Fruit fly (Drosophila melanogaster) whole organism, embryonic: ENCODE results near the gene Cp190.

Experiments
- B-H1 ChIP-seq: fragments of 200-800 bp; sonication (Bioruptor generic); IDR thresholded peaks from 3 replicates; pipeline ENCODE4 v1.3.6; 2022; ENCODE audit warnings: missing biosample characterization, missing genetic modification characterization
- Bteb2 ChIP-seq: fragments of 200-800 bp; sonication (Bioruptor generic); optimal IDR thresholded peaks from 2 replicates; lab custom pipeline; 2016; ENCODE audit warnings: missing biosample characterization, missing genetic modification characterization
- CG1024 ChIP-seq: fragments of 200-800 bp; sonication (Bioruptor generic); IDR thresholded peaks from 2 replicates; pipeline ENCODE4 v1.3.6; 2022; ENCODE audit warnings: missing biosample characterization, missing genetic modification characterization
- CG11085 ChIP-seq: fragments of 200-800 bp; sonication (Bioruptor generic); IDR thresholded peaks from 2 replicates; pipeline ENCODE4 v1.3.6; 2022; ENCODE audit warnings: missing biosample characterization, missing genetic modification characterization
- CG12659 ChIP-seq: fragments of 200-800 bp; sonication (Bioruptor generic); optimal IDR thresholded peaks from 3 replicates; lab custom pipeline; 2017; ENCODE audit warnings: mild to moderate bottlenecking, missing biosample characterization, missing genetic modification reagents, missing genetic modification characterization
- CG12942 ChIP-seq: fragments of 200-800 bp; sonication (Bioruptor generic); optimal IDR thresholded peaks from 3 replicates; lab custom pipeline; 2016; ENCODE audit warnings: missing biosample characterization, missing genetic modification characterization
- CG13424 ChIP-seq: fragments of 200-800 bp; sonication (Bioruptor generic); optimal IDR thresholded peaks from 2 replicates; lab custom pipeline; 2019; ENCODE audit warnings: missing biosample characterization, mild to moderate bottlenecking, missing genetic modification characterization, moderate library complexity
- CG14014 ChIP-seq: fragments of 200-800 bp; sonication (Bioruptor generic); IDR thresholded peaks from 2 replicates; pipeline ENCODE4 v1.3.6; 2022; ENCODE audit warnings: missing biosample characterization, missing genetic modification characterization
- CG17612 ChIP-seq: fragments of 200-800 bp; sonication (Bioruptor generic); IDR thresholded peaks from 2 replicates; pipeline ENCODE4 v1.3.6; 2022; ENCODE audit warnings: missing biosample characterization, missing genetic modification characterization
- CG1792 ChIP-seq: fragments of 200-800 bp; sonication (Bioruptor generic); optimal IDR thresholded peaks from 2 replicates; lab custom pipeline; 2016; ENCODE audit warnings: missing biosample characterization, missing genetic modification characterization
- CG18599 ChIP-seq: fragments of 200-800 bp; sonication (Bioruptor generic); optimal IDR thresholded peaks from 3 replicates; lab custom pipeline; 2017; ENCODE audit warnings: missing biosample characterization, missing genetic modification characterization, mild to moderate bottlenecking, moderate library complexity, missing genetic modification reagents
- CG18619 ChIP-seq: fragments of 200-800 bp; sonication (Bioruptor generic); optimal IDR thresholded peaks from 3 replicates; lab custom pipeline; 2017; ENCODE audit warnings: missing biosample characterization, mild to moderate bottlenecking, missing genetic modification characterization
- CG3281 ChIP-seq: fragments of 200-800 bp; sonication (Bioruptor generic); optimal IDR thresholded peaks from 3 replicates; lab custom pipeline; 2017; ENCODE audit warnings: missing biosample characterization, mild to moderate bottlenecking, missing genetic modification characterization
- CG4424 ChIP-seq: fragments of 200-800 bp; sonication (Bioruptor generic); optimal IDR thresholded peaks from 3 replicates; lab custom pipeline; 2016; ENCODE audit warnings: missing biosample characterization, missing genetic modification characterization
- CG4617 ChIP-seq: fragments of 200-800 bp; sonication (Bioruptor generic); optimal IDR thresholded peaks from 3 replicates; lab custom pipeline; 2016; ENCODE audit warnings: missing biosample characterization, missing genetic modification characterization, borderline replicate concordance
- CG4854 ChIP-seq: fragments of 200-800 bp; sonication (Bioruptor generic); optimal IDR thresholded peaks from 2 replicates; lab custom pipeline; 2016; ENCODE audit warnings: missing biosample characterization, missing genetic modification characterization, inconsistent platforms
- CG6683 ChIP-seq: fragments of 200-800 bp; sonication (Bioruptor generic); optimal IDR thresholded peaks from 2 replicates; lab custom pipeline; 2017; ENCODE audit warnings: missing biosample characterization, mild to moderate bottlenecking, missing genetic modification characterization, missing genetic modification reagents
- CG6854 ChIP-seq: fragments of 200-800 bp; sonication (Bioruptor generic); optimal IDR thresholded peaks from 3 replicates; lab custom pipeline; 2017; ENCODE audit warnings: missing biosample characterization, mild to moderate bottlenecking, missing genetic modification characterization
- CG8478 ChIP-seq: fragments of >200 bp; optimal IDR thresholded peaks from 2 replicates; lab custom pipeline; 2018
- CG9609 ChIP-seq: fragments of 200-800 bp; sonication (Bioruptor generic); optimal IDR thresholded peaks from 3 replicates; lab custom pipeline; 2016; ENCODE audit warnings: missing biosample characterization, missing genetic modification characterization
- CHES-1-like ChIP-seq: fragments of 200-800 bp; sonication (Bioruptor generic); optimal IDR thresholded peaks from 2 replicates; lab custom pipeline; 2016; ENCODE audit warnings: missing biosample characterization, missing genetic modification characterization
- CoRest ChIP-seq: fragments of 200-800 bp; sonication (Bioruptor generic); optimal IDR thresholded peaks from 3 replicates; lab custom pipeline; 2018; ENCODE audit warnings: missing biosample characterization, mild to moderate bottlenecking, missing genetic modification characterization, moderate library complexity
- CrebB ChIP-seq: fragments of 200-800 bp; sonication (Bioruptor generic); optimal IDR thresholded peaks from 3 replicates; lab custom pipeline; 2018; ENCODE audit warnings: missing biosample characterization, mild to moderate bottlenecking, missing genetic modification characterization
- Ets97D ChIP-seq: fragments of 200-800 bp; sonication (Bioruptor generic); optimal IDR thresholded peaks from 3 replicates; lab custom pipeline; 2016; ENCODE audit warnings: missing biosample characterization, missing genetic modification characterization
- GATAe ChIP-seq: fragments of 200-800 bp; sonication (Bioruptor generic); conservative IDR thresholded peaks from 2 replicates; pipeline ENCODE4 v1.3.6; 2022; ENCODE audit warnings: missing biosample characterization, missing genetic modification characterization
- Mes4 ChIP-seq: fragments of 200-800 bp; sonication (Bioruptor generic); optimal IDR thresholded peaks from 2 replicates; lab custom pipeline; 2016; ENCODE audit warnings: missing biosample characterization, missing genetic modification characterization
- Nf-YC ChIP-seq: fragments of 200-800 bp; optimal IDR thresholded peaks from 3 replicates; lab custom pipeline; 2019; ENCODE audit warnings: missing biosample characterization, mild to moderate bottlenecking, missing genetic modification characterization, moderate library complexity
- Sry-δ ChIP-seq: fragments of 200-800 bp; sonication (Bioruptor generic); optimal IDR thresholded peaks from 2 replicates; lab custom pipeline; 2016; ENCODE audit warnings: missing biosample characterization, missing genetic modification characterization
- abd-A ChIP-seq: fragments of 200-800 bp; sonication (Bioruptor generic); optimal IDR thresholded peaks from 3 replicates; lab custom pipeline; 2019; ENCODE audit warnings: missing biosample characterization, mild to moderate bottlenecking, missing genetic modification characterization, moderate library complexity
- ara ChIP-seq: fragments of 200-800 bp; sonication (Bioruptor generic); IDR thresholded peaks from 2 replicates; pipeline ENCODE4 v1.3.6; 2022; ENCODE audit warnings: missing biosample characterization, missing genetic modification characterization
- ash1 ChIP-seq: fragments of 200-800 bp; sonication (Bioruptor generic); optimal IDR thresholded peaks from 2 replicates; lab custom pipeline; 2018; ENCODE audit warnings: missing biosample characterization, mild to moderate bottlenecking, missing genetic modification characterization
- az2 ChIP-seq: fragments of 200-800 bp; sonication (Bioruptor generic); optimal IDR thresholded peaks from 3 replicates; lab custom pipeline; 2016; ENCODE audit warnings: missing biosample characterization, missing genetic modification characterization
- bsh ChIP-seq, 2 experiments: fragments of 200-800 bp; sonication (Bioruptor generic); optimal IDR thresholded peaks; 2 replicates each; lab custom pipeline; 2017 to 2018; ENCODE audit warnings: mild to moderate bottlenecking in 2 of 2, missing biosample characterization in 2 of 2, missing genetic modification characterization in 2 of 2, moderate library complexity in 1 of 2
- caup ChIP-seq: fragments of 200-800 bp; sonication (Bioruptor generic); optimal IDR thresholded peaks from 3 replicates; lab custom pipeline; 2017; ENCODE audit warnings: missing biosample characterization, mild to moderate bottlenecking, missing genetic modification characterization, moderate library complexity; ENCODE audit not compliant: severe bottlenecking
- chm ChIP-seq: fragments of 200-800 bp; sonication (Bioruptor generic); IDR thresholded peaks from 2 replicates; pipeline ENCODE4 v1.3.6; 2022; ENCODE audit warnings: missing biosample characterization, missing genetic modification characterization
- ci ChIP-seq: fragments of 200-800 bp; sonication (Bioruptor generic); IDR thresholded peaks from 3 replicates; pipeline ENCODE4 v1.3.6; 2022; ENCODE audit warnings: missing biosample characterization, missing genetic modification characterization
- crc ChIP-seq: fragments of 200-800 bp; sonication (Bioruptor generic); optimal IDR thresholded peaks from 2 replicates; lab custom pipeline; 2016; ENCODE audit warnings: missing biosample characterization, missing genetic modification characterization
- dan ChIP-seq: fragments of 200-800 bp; sonication (Bioruptor generic); IDR thresholded peaks from 2 replicates; pipeline ENCODE4 v1.3.6; 2022; ENCODE audit warnings: missing biosample characterization, missing genetic modification characterization
- esg ChIP-seq: fragments of 200-800 bp; sonication (Bioruptor generic); conservative IDR thresholded peaks from 2 replicates; pipeline ENCODE4 v1.3.6; 2022; ENCODE audit warnings: missing biosample characterization, missing genetic modification characterization
- fru ChIP-seq: fragments of >200 bp; optimal IDR thresholded peaks from 2 replicates; lab custom pipeline; 2017
- ftz-f1 ChIP-seq: fragments of 200-800 bp; sonication (Bioruptor generic); optimal IDR thresholded peaks from 2 replicates; lab custom pipeline; 2016; ENCODE audit warnings: missing biosample characterization, missing genetic modification characterization
- gt ChIP-seq: fragments of 200-800 bp; sonication (Bioruptor generic); IDR thresholded peaks from 2 replicates; pipeline ENCODE4 v1.3.6; 2022; ENCODE audit warnings: missing biosample characterization, missing genetic modification characterization
- hbn ChIP-seq: fragments of 200-800 bp; sonication (Bioruptor generic); IDR thresholded peaks from 2 replicates; pipeline ENCODE4 v1.3.6; 2022; ENCODE audit warnings: missing biosample characterization, missing genetic modification characterization; ENCODE audit not compliant: partially characterized antibody
- jumu ChIP-seq: fragments of 200-800 bp; sonication (Bioruptor generic); optimal IDR thresholded peaks from 3 replicates; lab custom pipeline; 2016; ENCODE audit warnings: missing biosample characterization, missing genetic modification characterization
- lilli ChIP-seq: fragments of 200-800 bp; sonication (Bioruptor generic); optimal IDR thresholded peaks from 3 replicates; lab custom pipeline; 2016; ENCODE audit warnings: missing biosample characterization, missing genetic modification characterization
- mam ChIP-seq: fragments of 200-800 bp; sonication (Bioruptor generic); optimal IDR thresholded peaks from 3 replicates; lab custom pipeline; 2016; ENCODE audit warnings: missing biosample characterization, missing genetic modification characterization
- pum ChIP-seq: fragments of 200-800 bp; sonication (Bioruptor generic); optimal IDR thresholded peaks from 2 replicates; lab custom pipeline; 2016; ENCODE audit warnings: missing biosample characterization, missing genetic modification characterization
- ttk ChIP-seq: fragments of 200-800 bp; sonication (Bioruptor generic); IDR thresholded peaks from 2 replicates; pipeline ENCODE4 v2.1.2; 2022; ENCODE audit warnings: missing biosample characterization, missing genetic modification characterization
- vvl ChIP-seq: fragments of 200-800 bp; sonication (Bioruptor generic); IDR thresholded peaks from 2 replicates; pipeline ENCODE4 v1.3.6; 2022; ENCODE audit warnings: missing biosample characterization, missing genetic modification characterization
- wek ChIP-seq: fragments of 200-800 bp; sonication (Bioruptor generic); optimal IDR thresholded peaks from 3 replicates; lab custom pipeline; 2018; ENCODE audit warnings: missing biosample characterization, mild to moderate bottlenecking, missing genetic modification characterization, moderate library complexity
- wor ChIP-seq: fragments of 200-800 bp; sonication (Bioruptor generic); IDR thresholded peaks from 2 replicates; pipeline ENCODE4 v1.3.6; 2022; ENCODE audit warnings: missing biosample characterization, missing genetic modification characterization

Cp190 gene

DNA sequence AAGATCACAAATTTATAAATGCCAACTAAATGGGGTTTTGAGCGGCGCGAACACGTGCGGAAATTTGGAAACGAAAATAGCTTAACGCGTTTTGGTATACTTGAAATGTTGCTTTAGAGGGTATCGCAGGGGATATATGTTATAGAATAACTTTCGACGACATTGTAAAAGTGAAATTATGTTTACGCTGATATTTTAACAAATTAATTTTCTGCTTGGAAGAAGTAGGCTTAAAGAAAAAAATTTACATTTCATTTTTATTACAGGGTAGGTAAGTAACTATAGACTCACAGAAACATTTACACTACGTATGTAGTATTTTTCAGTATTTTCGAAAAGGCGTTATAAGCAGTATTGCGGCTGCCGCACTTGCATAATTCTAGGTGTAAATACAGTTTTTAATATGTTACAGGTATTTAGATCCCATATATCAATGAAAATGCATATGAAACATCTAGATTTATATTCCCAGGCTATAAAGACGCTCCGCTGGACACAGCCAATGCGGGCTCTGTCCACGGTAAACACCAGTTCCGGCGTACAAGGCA is 45.6 kb downstream of the Cp190 start, which contains the start of the genes Art3 and mRpS10 (continued):
- TF ChIP-seq CG17612 (GFP tag; lab: Robert Waterston, UW) (peak; percentile 100), Ets97D (GFP tag; lab: Kevin White, UChicago) (peak; percentile 96), ara (peak; percentile 100), abd-A (no peak), az2 (peak; percentile 100), CG4424 (GFP tag; lab: Kevin White, UChicago) (peak; percentile 100), CG4854 (GFP tag; lab: Kevin White, UChicago) (peak; percentile 100), ftz-f1 (GFP tag; lab: Kevin White, UChicago) (peak; percentile 94), hbn (GFP tag; lab: Robert Waterston, UW) (peak; percentile 47), CG1792 (GFP tag; lab: Kevin White, UChicago) (peak; percentile 100), CG8478 (no peak), CG4617 (GFP tag; lab: Kevin White, UChicago) (peak; percentile 100), vvl (GFP tag; lab: Robert Waterston, UW) (peak; percentile 100), wek (GFP tag; lab: Kevin White, UChicago) (peak; percentile 98), fru (lab: Kevin White, UChicago) (no peak), CG13424 (tag; lab: Kevin White, UChicago) (peak; percentile 100), GATAe (GFP tag; lab: Robert Waterston, UW) (peak; percentile 100), jumu (GFP tag; lab: Kevin White, UChicago) (peak; percentile 100), Sry-δ (GFP tag; lab: Kevin White, UChicago) (peak; percentile 91), Nf-YC (peak; percentile 96), CG18599 (GFP tag; lab: Kevin White, UChicago) (peak; percentile 100), CG3281 (GFP tag; lab: Kevin White, UChicago) (peak; percentile 100), CoRest (tag; lab: Kevin White, UChicago) (peak; percentile 100), CG6854 (GFP tag; lab: Kevin White, UChicago) (peak; percentile 99), mam (GFP tag; lab: Kevin White, UChicago) (peak; percentile 100), ttk (peak; percentile 100), chm (peak; percentile 100), CG12942 (GFP tag; lab: Kevin White, UChicago) (peak; percentile 100), CG1024 (GFP tag; lab: Robert Waterston, UW) (peak; percentile 99), wor (peak; percentile 100), CG12659 (GFP tag; lab: Kevin White, UChicago) (peak; percentile 100), ash1 (GFP tag; lab: Kevin White, UChicago) (peak; percentile 99), CG14014 (GFP tag; lab: Robert Waterston, UW) (peak; percentile 100), caup (GFP tag; lab: Kevin White, UChicago) (peak; percentile 100), esg (GFP tag; lab: Robert Waterston, UW) (peak; percentile 100), bsh (GFP tag; optimal IDR thresholded peaks at IDR 0.05; lab: Kevin White, UChicago) (peak in 1 of 2 experiments; percentile 100), Bteb2 (peak; percentile 100), crc (GFP tag; lab: Kevin White, UChicago) (peak; percentile 99), ci (GFP tag; lab: Robert Waterston, UW) (peak; percentile 100), gt (peak; percentile 100), CG18619 (GFP tag; lab: Kevin White, UChicago) (peak; percentile 100), CG6683 (GFP tag; lab: Kevin White, UChicago) (peak; percentile 99), CG11085 (GFP tag; lab: Robert Waterston, UW) (peak; percentile 100), CHES-1-like (GFP tag; lab: Kevin White, UChicago) (peak; percentile 100), CG9609 (GFP tag; lab: Kevin White, UChicago) (peak; percentile 100), B-H1 (GFP tag; lab: Robert Waterston, UW) (peak; percentile 100), CrebB (tag; lab: Kevin White, UChicago) (peak; percentile 100), lilli (GFP tag; lab: Kevin White, UChicago) (peak; percentile 100), pum (GFP tag; lab: Kevin White, UChicago) (peak; percentile 100), dan (GFP tag; lab: Robert Waterston, UW) (peak; percentile 99), Mes4 (GFP tag; lab: Kevin White, UChicago) (peak; percentile 100)
